Fruit fly (Drosophila melanogaster): Measurements from ENCODE around the gene Acp24A4.
A peak's percentile ranks its signal among the peaks of the same experiment; 100 is the strongest.

Acp24A4 gene

dm6 chr2L:3648173-3648972 is 45.3 kb downstream of the Acp24A4 start (continued):
- TF ChIP-seq Scr (GFP tag; IDR thresholded peaks at IDR 0.05; ENCODE audit: partially characterized antibody) (peak; percentile 78), CrebB (tag; optimal IDR thresholded peaks at IDR 0.05) (peak; percentile 9), Taf1 (GFP tag; IDR thresholded peaks at IDR 0.05) (no peak), stwl (tag; optimal IDR thresholded peaks at IDR 0.05) (peak; percentile 14), CG17612 (GFP tag; IDR thresholded peaks at IDR 0.05) (no peak), disco-r (GFP tag; optimal IDR thresholded peaks at IDR 0.05) (no peak), row (GFP tag; IDR thresholded peaks at IDR 0.05) (peak; percentile 70), CG1602 (GFP tag; optimal IDR thresholded peaks at IDR 0.05) (no peak), CG1647 (GFP tag; optimal IDR thresholded peaks at IDR 0.05) (no peak), CG4707 (GFP tag; optimal IDR thresholded peaks at IDR 0.05) (no peak), B-H2 (GFP tag; optimal IDR thresholded peaks at IDR 0.05) (no peak), CG13287 (GFP tag; IDR thresholded peaks at IDR 0.05; ENCODE audit: partially characterized antibody) (peak; percentile 90), slp2 (GFP tag; optimal IDR thresholded peaks at IDR 0.05) (no peak), CG17568 (GFP tag; optimal IDR thresholded peaks at IDR 0.05) (no peak), Bgb (GFP tag; IDR thresholded peaks at IDR 0.05; ENCODE audit: partially characterized antibody) (peak; percentile 40; the same call in 1 of the 2 replicates), odd (GFP tag; optimal IDR thresholded peaks at IDR 0.05) (no peak), Pdp1 (GFP tag; optimal IDR thresholded peaks at IDR 0.05) (no peak), bab2 (GFP tag; optimal IDR thresholded peaks at IDR 0.05) (no peak), knrl (GFP tag; IDR thresholded peaks at IDR 0.05; ENCODE audit: partially characterized antibody) (peak; percentile 23; the same call in 1 of the 3 replicates), CG7745 (tag; optimal IDR thresholded peaks at IDR 0.05) (peak; percentile 78), gcm (GFP tag; optimal IDR thresholded peaks at IDR 0.05) (peak; percentile 11), Fer1 (GFP tag; optimal IDR thresholded peaks at IDR 0.05) (peak; percentile 2), NFAT (GFP tag; IDR thresholded peaks at IDR 0.05) (no peak), Drgx (GFP tag; IDR thresholded peaks at IDR 0.05) (no peak), CG10321 (GFP tag; IDR thresholded peaks at IDR 0.05) (no peak), CG18476 (GFP tag; optimal IDR thresholded peaks at IDR 0.05) (no peak), fd64A (GFP tag; optimal IDR thresholded peaks at IDR 0.05) (no peak), CG10462 (GFP tag; optimal IDR thresholded peaks at IDR 0.05) (no peak), CG14014 (GFP tag; IDR thresholded peaks at IDR 0.05) (0 out of 2 replicates have a peak, but pooled peaks have one; percentile 12), amos (GFP tag; IDR thresholded peaks at IDR 0.05; ENCODE audit: partially characterized antibody) (peak; percentile 55; the same call in 1 of the 2 replicates), PHDP (tag; optimal IDR thresholded peaks at IDR 0.05) (peak; percentile 8), pzg (GFP tag; optimal IDR thresholded peaks at IDR 0.05) (peak; percentile 19), pros (GFP tag; optimal IDR thresholded peaks at IDR 0.05) (no peak), CG12659 (GFP tag; optimal IDR thresholded peaks at IDR 0.05) (no peak), Doc3 (GFP tag; IDR thresholded peaks at IDR 0.05; ENCODE audit: partially characterized antibody) (peak; percentile 84), jing (GFP tag; optimal IDR thresholded peaks at IDR 0.05) (no peak), Med (GFP tag) (no peak), CG3163 (GFP tag; optimal IDR thresholded peaks at IDR 0.05) (peak; percentile 89), CG43689 (GFP tag; IDR thresholded peaks at IDR 0.05) (no peak), dmrt99B (tag; optimal IDR thresholded peaks at IDR 0.05) (no peak), Sry-δ (GFP tag; optimal IDR thresholded peaks at IDR 0.05) (peak; percentile 50), shn (GFP tag; optimal IDR thresholded peaks at IDR 0.05) (no peak), ken (GFP tag; IDR thresholded peaks at IDR 0.05) (no peak), grau (tag; optimal IDR thresholded peaks at IDR 0.05) (peak; percentile 18), CG32772 (GFP tag; IDR thresholded peaks at IDR 0.05) (no peak), sens (GFP tag) (peak; percentile 57), CG13894 (tag; optimal IDR thresholded peaks at IDR 0.05) (no peak), sna (GFP tag; IDR thresholded peaks at IDR 0.05; ENCODE audit: partially characterized antibody) (peak; percentile 70)

All from whole organism, embryonic.